Fruit fly (Drosophila melanogaster): ENCODE results near the gene CG10738.

The CG10738 gene

dm6 chr3L:13451562-13451961 lies 992 bp downstream of the CG10738 start (continued):
- TF ChIP-seq topi (GFP tag; optimal IDR thresholded peaks at IDR 0.05) (peak; percentile 2), CG31627 (GFP tag; optimal IDR thresholded peaks at IDR 0.05) (peak; percentile 46), CG9139 (GFP tag; optimal IDR thresholded peaks at IDR 0.05) (no peak), svp (GFP tag) (peak; percentile 82), fd85E (GFP tag; optimal IDR thresholded peaks at IDR 0.05) (no peak), esn (GFP tag; optimal IDR thresholded peaks at IDR 0.05) (no peak), CG8632 (GFP tag; optimal IDR thresholded peaks at IDR 0.05) (peak; percentile 5), dsx (GFP tag; optimal IDR thresholded peaks at IDR 0.05; ENCODE audit: poor library complexity, severe bottlenecking) (no peak), Lpt (GFP tag; optimal IDR thresholded peaks at IDR 0.05) (peak; percentile 19), CG1621 (tag; optimal IDR thresholded peaks at IDR 0.05) (no peak), Ets21C (GFP tag; optimal IDR thresholded peaks at IDR 0.05) (no peak), Sox102F (GFP tag; optimal IDR thresholded peaks at IDR 0.05) (peak; percentile 23), Smox (GFP tag; optimal IDR thresholded peaks at IDR 0.05) (peak; percentile 21), CG8119 (GFP tag; IDR thresholded peaks at IDR 0.05) (peak; percentile 59; the same call in 2 of the 3 replicates), eg (GFP tag; IDR thresholded peaks at IDR 0.05) (peak; percentile 24; the same call in 2 of the 3 replicates), ss (GFP tag; optimal IDR thresholded peaks at IDR 0.05) (no peak), CG11294 (GFP tag; IDR thresholded peaks at IDR 0.05) (peak; percentile 48; the same call in 1 of the 2 replicates), Hr4 (GFP tag; optimal IDR thresholded peaks at IDR 0.05) (peak; percentile 72), CG10631 (GFP tag; optimal IDR thresholded peaks at IDR 0.05) (no peak), pdm3 (GFP tag; optimal IDR thresholded peaks at IDR 0.05) (peak; percentile 38), CG6276 (GFP tag; optimal IDR thresholded peaks at IDR 0.05) (peak; percentile 60), CG11902 (GFP tag; optimal IDR thresholded peaks at IDR 0.05) (no peak), CG34406 (GFP tag; optimal IDR thresholded peaks at IDR 0.05) (peak; percentile 24), Sox15 (GFP tag; optimal IDR thresholded peaks at IDR 0.05) (no peak), CG3032 (tag; optimal IDR thresholded peaks at IDR 0.05) (no peak), CG4318 (GFP tag; optimal IDR thresholded peaks at IDR 0.05) (peak; percentile 15), CG11762 (GFP tag; optimal IDR thresholded peaks at IDR 0.05; ENCODE audit: insufficient read depth) (peak; percentile 7), net (GFP tag; optimal IDR thresholded peaks at IDR 0.05) (peak; percentile 38)

- TF ChIP-seq pdm3 (GFP tag; optimal IDR thresholded peaks at IDR 0.05) (peak; percentile 36), fkh (GFP tag; optimal IDR thresholded peaks at IDR 0.05) (no peak), Sox102F (GFP tag; optimal IDR thresholded peaks at IDR 0.05) (no peak), Smox (GFP tag; optimal IDR thresholded peaks at IDR 0.05) (no peak), Hr4 (GFP tag; optimal IDR thresholded peaks at IDR 0.05) (peak; percentile 61), CG6163 (GFP tag; IDR thresholded peaks at IDR 0.05) (0 out of 3 replicates have a peak, but pooled peaks have one; percentile 19), CG7368 (GFP tag; optimal IDR thresholded peaks at IDR 0.05) (no peak), esn (GFP tag; optimal IDR thresholded peaks at IDR 0.05) (no peak), Met (GFP tag; optimal IDR thresholded peaks at IDR 0.05) (no peak), CG1621 (tag; optimal IDR thresholded peaks at IDR 0.05) (no peak), svp (GFP tag) (no peak), CG15336 (GFP tag; IDR thresholded peaks at IDR 0.05) (peak; percentile 49; the same call in 1 of the 2 replicates), CG11294 (GFP tag; IDR thresholded peaks at IDR 0.05) (peak; percentile 12; the same call in 1 of the 2 replicates), CG10669 (GFP tag; optimal IDR thresholded peaks at IDR 0.05) (no peak), CG31627 (GFP tag; optimal IDR thresholded peaks at IDR 0.05) (no peak), Eip93F (GFP tag; optimal IDR thresholded peaks at IDR 0.05) (no peak), fd85E (GFP tag; optimal IDR thresholded peaks at IDR 0.05) (no peak), fd59A (GFP tag; optimal IDR thresholded peaks at IDR 0.05) (no peak), salr (GFP tag; optimal IDR thresholded peaks at IDR 0.05) (peak in 1 of 2 experiments; percentile 24), CG3032 (tag; optimal IDR thresholded peaks at IDR 0.05) (no peak), Eip75B (GFP tag; optimal IDR thresholded peaks at IDR 0.05) (no peak), Ets96B (tag; optimal IDR thresholded peaks at IDR 0.05) (no peak), Lpt (GFP tag; optimal IDR thresholded peaks at IDR 0.05) (no peak), CG8319 (GFP tag; optimal IDR thresholded peaks at IDR 0.05) (no peak), CG4318 (GFP tag; optimal IDR thresholded peaks at IDR 0.05) (no peak), CG32006 (GFP tag; optimal IDR thresholded peaks at IDR 0.05) (peak; percentile 70), CG6792 (GFP tag; optimal IDR thresholded peaks at IDR 0.05) (no peak), net (GFP tag; optimal IDR thresholded peaks at IDR 0.05) (peak; percentile 17), Blimp-1 (GFP tag; optimal IDR thresholded peaks at IDR 0.05) (no peak), acj6 (GFP tag; optimal IDR thresholded peaks at IDR 0.05) (no peak), Ets21C (GFP tag; optimal IDR thresholded peaks at IDR 0.05) (no peak), Gug (GFP tag; IDR thresholded peaks at IDR 0.05) (no peak), CG34406 (GFP tag; optimal IDR thresholded peaks at IDR 0.05) (no peak), OdsH (GFP tag; optimal IDR thresholded peaks at IDR 0.05) (peak; percentile 31), CG8119 (GFP tag; IDR thresholded peaks at IDR 0.05) (0 out of 3 replicates have a peak, but pooled peaks have one; percentile 30), dac (GFP tag; optimal IDR thresholded peaks at IDR 0.05) (no peak), ss (GFP tag; optimal IDR thresholded peaks at IDR 0.05) (no peak), achi (GFP tag; optimal IDR thresholded peaks at IDR 0.05) (no peak)
Measured at dm6 chr3L:13452281-13452680, 1.7 kb downstream of the CG10738 start.
